Fruit fly (Drosophila melanogaster): ENCODE results near the gene CG31517.

- TF ChIP-seq CG8478 (optimal IDR thresholded peaks at IDR 0.05) = no peak
- TF ChIP-seq CTCF (optimal IDR thresholded peaks at IDR 0.05) = no peak
Measured at dm6 chr3R:13936309-13936708, 11.9 kb upstream of the CG31517 start.
